Worm (Caenorhabditis elegans) whole organism, L4 larva: ENCODE results near the gene T08G3.6.
A peak's percentile ranks its signal among the peaks of the same experiment; 100 is the strongest.

Experiments
- F44E2.7 ChIP-seq: fragments of 200-800 bp; sonication (Bioruptor generic); IDR thresholded peaks from 2 replicates; pipeline ENCODE4 v2.1.2; 2022; ENCODE audit warnings: missing genetic modification characterization, missing compliant biosample characterization
- F49E8.2 ChIP-seq: sonication (generic microtip); optimal IDR thresholded peaks from 2 replicates; lab custom pipeline; 2016; ENCODE audit warnings: missing compliant biosample characterization, mild to moderate bottlenecking, missing genetic modification characterization, borderline replicate concordance
- aly-2 ChIP-seq: sonication (generic microtip); optimal IDR thresholded peaks from 2 replicates; lab custom pipeline; 2018; ENCODE audit warnings: missing biosample characterization, missing genetic modification characterization
- ama-1 ChIP-seq: fragments of 150-350 bp; optimal IDR thresholded peaks from 2 replicates; lab custom pipeline; 2014; ENCODE audit warnings: inconsistent platforms, mixed read lengths
- cey-2 ChIP-seq: sonication (generic microtip); optimal IDR thresholded peaks from 3 replicates; lab custom pipeline; 2017; ENCODE audit warnings: missing genetic modification characterization, mild to moderate bottlenecking, missing compliant biosample characterization, antibody characterized with exemption, borderline replicate concordance; ENCODE audit not compliant: insufficient read depth
- ctbp-1 ChIP-seq: fragments of 200-800 bp; sonication (Bioruptor generic); IDR thresholded peaks from 2 replicates; pipeline ENCODE4 v1.3.6; 2022; ENCODE audit warnings: missing genetic modification reagents, missing genetic modification characterization, missing compliant biosample characterization
- daf-16 ChIP-seq, 3 experiments: sonication (generic microtip); optimal IDR thresholded peaks; 2 replicates each; lab custom pipeline; 2016 to 2017; ENCODE audit warnings: missing genetic modification characterization in 3 of 3, missing genetic modification reagents in 3 of 3, mild to moderate bottlenecking in 2 of 3, missing compliant biosample characterization in 2 of 3, missing biosample characterization in 1 of 3, moderate library complexity in 1 of 3
- daf-8 ChIP-seq: fragments of 200-800 bp; sonication (Bioruptor generic); IDR thresholded peaks from 2 replicates; pipeline ENCODE4 v1.3.6; 2022; ENCODE audit warnings: missing genetic modification characterization, missing compliant biosample characterization
- dmd-6 ChIP-seq: fragments of 200-800 bp; sonication (Bioruptor generic); IDR thresholded peaks from 2 replicates; pipeline ENCODE4 v1.3.6; 2022; ENCODE audit warnings: missing genetic modification reagents, missing genetic modification characterization, missing compliant biosample characterization
- egl-43 ChIP-seq: fragments of 200-800 bp; sonication (Bioruptor generic); IDR thresholded peaks from 2 replicates; pipeline ENCODE4 v1.3.6; 2022; ENCODE audit warnings: missing genetic modification reagents, missing genetic modification characterization, missing compliant biosample characterization
- gei-8 ChIP-seq: fragments of 200-800 bp; sonication (Bioruptor generic); optimal IDR thresholded peaks from 2 replicates; lab custom pipeline; 2018; ENCODE audit warnings: mild to moderate bottlenecking, missing genetic modification characterization, missing compliant biosample characterization
- hif-1 ChIP-seq, 2 experiments: sonication (generic microtip); optimal IDR thresholded peaks; 2 replicates each; lab custom pipeline; 2016 to 2017; ENCODE audit warnings: missing compliant biosample characterization in 2 of 2, missing genetic modification characterization in 2 of 2, missing genetic modification reagents in 2 of 2, missing genotype in 2 of 2, mild to moderate bottlenecking in 1 of 2
- lim-7 ChIP-seq: fragments of 200-800 bp; sonication (Bioruptor generic); IDR thresholded peaks from 2 replicates; pipeline ENCODE4 v1.3.6; 2022; ENCODE audit warnings: missing genetic modification characterization, missing compliant biosample characterization
- lin-1 ChIP-seq: fragments of 200-800 bp; sonication (Bioruptor generic); IDR thresholded peaks from 2 replicates; pipeline ENCODE4 v1.3.6; 2022; ENCODE audit warnings: missing genetic modification reagents, missing genetic modification characterization, missing compliant biosample characterization
- lin-13 ChIP-seq: fragments of 150-350 bp; optimal IDR thresholded peaks from 2 replicates; lab custom pipeline; 2014; ENCODE audit warnings: missing biosample characterization, missing genetic modification reagents, missing genetic modification characterization
- lin-15B ChIP-seq: fragments of 150-350 bp; sonication (generic microtip); optimal IDR thresholded peaks from 3 replicates; lab custom pipeline; 2014; ENCODE audit warnings: missing biosample characterization, missing genetic modification characterization
- lin-29 ChIP-seq: fragments of 200-800 bp; sonication (Bioruptor generic); IDR thresholded peaks from 2 replicates; pipeline ENCODE4 v1.3.6; 2022; ENCODE audit warnings: missing genetic modification reagents, missing genetic modification characterization, missing compliant biosample characterization
- lin-38 ChIP-seq: fragments of 200-800 bp; sonication (Bioruptor generic); IDR thresholded peaks from 2 replicates; pipeline ENCODE4 v1.3.6; 2022; ENCODE audit warnings: missing genetic modification reagents, missing genetic modification characterization, missing compliant biosample characterization
- nhr-237 ChIP-seq: sonication (generic microtip); optimal IDR thresholded peaks from 2 replicates; lab custom pipeline; 2017; ENCODE audit warnings: missing biosample characterization, missing genetic modification characterization
- nhr-28 ChIP-seq: fragments of 150-350 bp; optimal IDR thresholded peaks from 2 replicates; lab custom pipeline; 2014; ENCODE audit warnings: missing biosample characterization, missing genetic modification characterization
- php-3 ChIP-seq: fragments of 200-800 bp; sonication (Bioruptor generic); IDR thresholded peaks from 2 replicates; pipeline ENCODE4 v1.3.6; 2022; ENCODE audit warnings: missing genetic modification reagents, missing genetic modification characterization, missing compliant biosample characterization
- pqm-1 ChIP-seq: sonication (generic microtip); optimal IDR thresholded peaks from 2 replicates; lab custom pipeline; 2017; ENCODE audit warnings: missing biosample characterization, missing genetic modification characterization
- saeg-2 ChIP-seq: fragments of 200-800 bp; sonication (Bioruptor generic); IDR thresholded peaks from 2 replicates; pipeline ENCODE4 v1.3.6; 2022; ENCODE audit warnings: missing genetic modification reagents, missing genetic modification characterization, missing compliant biosample characterization
- sdz-12 ChIP-seq: fragments of 200-800 bp; sonication (Bioruptor generic); optimal IDR thresholded peaks from 2 replicates; lab custom pipeline; 2018; ENCODE audit warnings: mild to moderate bottlenecking, missing genetic modification characterization, missing compliant biosample characterization
- snpc-4 ChIP-seq: fragments of 150-350 bp; optimal IDR thresholded peaks from 2 replicates; lab custom pipeline; 2014; ENCODE audit warnings: missing biosample characterization, missing genetic modification characterization
- unc-62 ChIP-seq, 3 experiments: fragments of 150-350 bp in 1 of 3; sonication (generic microtip); optimal IDR thresholded peaks in 2 of 3; peaks in 1 of 3; 1 replicate in 1 of 3; 2 replicates in 2 of 3; lab custom pipeline; 2014 to 2017; ENCODE audit warnings: missing biosample characterization in 3 of 3, missing genetic modification characterization in 3 of 3, missing genetic modification reagents in 3 of 3, missing genotype in 1 of 3
- vab-7 ChIP-seq: fragments of 200-800 bp; sonication (Bioruptor generic); IDR thresholded peaks from 2 replicates; pipeline ENCODE4 v1.3.6; 2022; ENCODE audit warnings: missing genetic modification reagents, missing genetic modification characterization, missing compliant biosample characterization
- zfp-2 ChIP-seq: sonication (generic microtip); optimal IDR thresholded peaks from 2 replicates; lab custom pipeline; 2016; ENCODE audit warnings: mild to moderate bottlenecking, missing genetic modification characterization, missing compliant biosample characterization
- zip-11 ChIP-seq: fragments of 200-800 bp; sonication (Bioruptor generic); IDR thresholded peaks from 2 replicates; pipeline ENCODE4 v1.3.6; 2022; ENCODE audit warnings: missing genetic modification characterization, missing compliant biosample characterization

The T08G3.6 gene

ce11 chrV:16467840-16468239, 22.1 kb downstream of the T08G3.6 start, which contains the start of gene sru-44:
TSS of gene sru-44 (minus strand) at chrV:16467940.
- TF ChIP-seq unc-62 (GFP tag; optimal IDR thresholded peaks at IDR 0.05 in 1 of 2; lab: Kevin White, UChicago) (peak in 1 of 2 experiments; percentile 28), unc-62 (tag; optimal IDR thresholded peaks at IDR 0.05; lab: Kevin White, UChicago) (no peak), nhr-237 (tag; lab: Kevin White, UChicago) (no peak)

DNA sequence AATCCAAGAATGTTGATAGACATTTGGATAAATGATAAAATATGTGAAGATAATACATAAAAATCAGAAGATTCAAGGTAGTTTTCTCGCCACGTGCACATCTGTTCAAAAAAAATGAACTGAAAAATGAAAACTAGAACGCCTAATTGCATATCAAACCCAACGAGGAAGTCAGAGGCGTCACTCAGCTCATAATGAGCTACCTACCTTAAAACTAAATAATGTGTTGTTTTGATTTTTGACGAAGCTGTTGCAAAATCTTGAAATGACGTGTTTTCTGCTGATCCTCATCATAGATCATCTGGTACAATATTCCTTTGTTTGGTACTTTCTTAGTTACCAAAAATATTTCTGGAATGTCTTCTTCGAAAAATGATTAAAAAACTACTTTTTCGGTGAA, 25.1 kb downstream of the T08G3.6 start, which contains the start of gene srh-138:
TSS of gene srh-138 (minus strand) at position 101 of the 400 bp plus-strand sequence.
- TF ChIP-seq nhr-28 (tag; lab: Kevin White, UChicago) (no peak), F49E8.2 (tag; lab: Kevin White, UChicago) (no peak), lin-29 (GFP tag; lab: Robert Waterston, UW) (no peak), saeg-2 (GFP tag; lab: Robert Waterston, UW) (no peak), daf-16 (GFP tag; optimal IDR thresholded peaks at IDR 0.05; lab: Kevin White, UChicago) (no peak), daf-16 (tag; optimal IDR thresholded peaks at IDR 0.05; lab: Kevin White, UChicago) (no peak), php-3 (GFP tag; lab: Robert Waterston, UW) (no peak)

- TF ChIP-seq lin-15B (tag; lab: Kevin White, UChicago), result no peak
- TF ChIP-seq php-3 (GFP tag; lab: Robert Waterston, UW), result 0 out of 2 replicates have a peak, but pooled peaks have one; percentile 19
Observed at ce11 chrV:16471995-16472563, 26.3 kb downstream of the T08G3.6 start, which contains the start of gene srw-35. TSS of gene srw-35 (plus strand) at chrV:16472513.

DNA sequence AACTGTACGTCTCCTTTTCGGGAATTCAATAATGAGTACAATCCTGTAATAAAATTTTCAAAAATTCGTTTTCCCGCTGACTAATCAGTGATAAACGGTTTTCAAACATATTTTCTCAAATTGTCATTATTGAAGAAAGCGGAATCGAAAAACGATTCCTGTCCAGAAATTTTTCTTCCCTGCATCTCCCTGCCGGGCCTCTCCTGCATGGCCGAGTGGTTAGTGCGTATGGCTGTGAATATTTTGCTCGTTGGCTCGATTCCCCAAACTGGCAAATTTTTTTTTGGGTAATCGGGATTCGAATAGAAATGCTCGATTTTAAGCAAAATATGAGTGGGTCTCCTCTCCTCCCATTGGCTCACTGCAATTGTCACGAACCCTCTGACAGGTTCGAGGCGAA, 28.9 kb downstream of the T08G3.6 start:
- TF ChIP-seq lim-7, result peak; percentile 59; the same call in 1 of the 2 replicates
- TF ChIP-seq dmd-6 (GFP tag; lab: Robert Waterston, UW), result 0 out of 2 replicates have a peak, but pooled peaks have one; percentile 20
- TF ChIP-seq vab-7 (GFP tag; lab: Robert Waterston, UW), result peak; percentile 41; the same call in 1 of the 2 replicates

- TF ChIP-seq zip-11 (GFP tag; lab: Robert Waterston, UW), result no peak
- TF ChIP-seq F44E2.7 (GFP tag; lab: Robert Waterston, UW), result no peak
- TF ChIP-seq nhr-237 (tag; lab: Kevin White, UChicago), result no peak
- peak in 1 of 2 experiments; percentile 67 for TF ChIP-seq unc-62 (GFP tag; optimal IDR thresholded peaks at IDR 0.05 in 1 of 2; lab: Kevin White, UChicago)
- no peak for TF ChIP-seq unc-62 (tag; optimal IDR thresholded peaks at IDR 0.05; lab: Kevin White, UChicago)
- TF ChIP-seq saeg-2 (GFP tag; lab: Robert Waterston, UW), result no peak
Observed at ce11 chrV:16479275-16479674, 33.5 kb downstream of the T08G3.6 start, which contains the start of gene T08G3.11. TSS of gene T08G3.11 (minus strand) at chrV:16479375.

- TF ChIP-seq aly-2, result no peak
- peak in 1 of 2 experiments; percentile 68 for TF ChIP-seq unc-62 (GFP tag; optimal IDR thresholded peaks at IDR 0.05 in 1 of 2; lab: Kevin White, UChicago)
- no peak for TF ChIP-seq unc-62 (tag; optimal IDR thresholded peaks at IDR 0.05; lab: Kevin White, UChicago)
Observed at ce11 chrV:16480919-16481630, 35.3 kb downstream of the T08G3.6 start, which contains the start of the genes F57E7.4 and spig-6. TSS of gene F57E7.4 (minus strand) at chrV:16481019. TSS of gene spig-6 (plus strand) at chrV:16481580.

- TF ChIP-seq snpc-4 (tag; lab: Kevin White, UChicago), result no peak
- no peak for TF ChIP-seq ama-1 (lab: Kevin White, UChicago)
- TF ChIP-seq lin-38 (GFP tag; lab: Robert Waterston, UW), result no peak
- no peak for TF ChIP-seq sdz-12 (GFP tag; lab: Kevin White, UChicago)
- TF ChIP-seq pqm-1 (tag; lab: Kevin White, UChicago), result no peak
- no peak for TF ChIP-seq cey-2 (tag; lab: Kevin White, UChicago)
- TF ChIP-seq nhr-28 (tag; lab: Kevin White, UChicago), result no peak
- no peak for TF ChIP-seq ctbp-1 (GFP tag; lab: Robert Waterston, UW)
- no peak for TF ChIP-seq php-3 (GFP tag; lab: Robert Waterston, UW)
- no peak for TF ChIP-seq daf-8 (GFP tag; lab: Robert Waterston, UW)
- no peak for TF ChIP-seq hif-1 (tag; optimal IDR thresholded peaks at IDR 0.05; lab: Kevin White, UChicago)
- no peak for TF ChIP-seq zfp-2 (tag; lab: Kevin White, UChicago)
- no peak for TF ChIP-seq dmd-6 (GFP tag; lab: Robert Waterston, UW)
- TF ChIP-seq egl-43 (GFP tag; lab: Robert Waterston, UW), result no peak
- TF ChIP-seq lin-13 (GFP tag; lab: Kevin White, UChicago), result no peak
- no peak for TF ChIP-seq lin-1
- no peak for TF ChIP-seq gei-8
Observed at ce11 chrV:16483044-16483443, 37.3 kb downstream of the T08G3.6 start, which contains the start of gene F57E7.2. TSS of gene F57E7.2 (minus strand) at chrV:16483144.
